Worm (Caenorhabditis elegans) whole organism, L1 larva: Measurements from ENCODE around the gene clec-185.

ENCODE experiments used
- lin-39 ChIP-seq: fragments of 150-350 bp; optimal IDR thresholded peaks from 2 replicates; lab custom pipeline; 2014; ENCODE audit warnings: missing biosample characterization, missing genetic modification reagents, missing genetic modification characterization
- lsy-2 ChIP-seq, 2 experiments: fragments of 150-350 bp; optimal IDR thresholded peaks; 2 replicates each; lab custom pipeline; 2014; ENCODE audit warnings: missing biosample characterization in 2 of 2, missing genetic modification characterization in 2 of 2
- mdl-1 ChIP-seq, 2 experiments: fragments of 150-350 bp; optimal IDR thresholded peaks; 2 replicates each; lab custom pipeline; 2014 to 2017; ENCODE audit warnings: missing biosample characterization in 2 of 2, missing genetic modification characterization in 2 of 2, inconsistent platforms in 1 of 2
- nhr-28 ChIP-seq: fragments of 150-350 bp; optimal IDR thresholded peaks from 2 replicates; lab custom pipeline; 2014; ENCODE audit warnings: missing biosample characterization, missing genetic modification characterization
- nhr-84 ChIP-seq: sonication (generic microtip); optimal IDR thresholded peaks from 2 replicates; lab custom pipeline; 2017; ENCODE audit warnings: missing biosample characterization, missing genetic modification characterization
- rnt-1 ChIP-seq: sonication (generic microtip); optimal IDR thresholded peaks from 2 replicates; lab custom pipeline; 2016; ENCODE audit warnings: mild to moderate bottlenecking, missing genetic modification characterization, moderate library complexity, missing compliant biosample characterization
- sox-4 ChIP-seq: sonication (generic microtip); optimal IDR thresholded peaks from 2 replicates; lab custom pipeline; 2016; ENCODE audit warnings: missing genetic modification characterization, missing compliant biosample characterization
- zip-4 ChIP-seq: fragments of 200-800 bp; sonication (Bioruptor generic); optimal IDR thresholded peaks from 2 replicates; lab custom pipeline; 2018; ENCODE audit warnings: mild to moderate bottlenecking, missing genetic modification characterization, moderate library complexity, missing compliant biosample characterization

Gene clec-185

ce11 chrIV:12490491-12490890 is 52.0 kb downstream of the clec-185 start, which contains the start of gene him-6:
Gene him-6 (plus strand): TSS chrIV:12490791.
- TF ChIP-seq nhr-28 (tag; lab: Kevin White, UChicago) (no peak), mdl-1 (tag; optimal IDR thresholded peaks at IDR 0.05; lab: Kevin White, UChicago) (no peak), rnt-1 (tag; lab: Kevin White, UChicago) (no peak), nhr-84 (tag; lab: Kevin White, UChicago) (no peak), zip-4 (GFP tag; lab: Kevin White, UChicago) (no peak), sox-4 (tag; lab: Kevin White, UChicago) (no peak), lsy-2 (tag; optimal IDR thresholded peaks at IDR 0.05; lab: Kevin White, UChicago) (no peak), lin-39 (tag; lab: Kevin White, UChicago) (no peak)
